Fruit fly (Drosophila melanogaster): ENCODE results near the gene CG11537.

CG11537 gene

DNA sequence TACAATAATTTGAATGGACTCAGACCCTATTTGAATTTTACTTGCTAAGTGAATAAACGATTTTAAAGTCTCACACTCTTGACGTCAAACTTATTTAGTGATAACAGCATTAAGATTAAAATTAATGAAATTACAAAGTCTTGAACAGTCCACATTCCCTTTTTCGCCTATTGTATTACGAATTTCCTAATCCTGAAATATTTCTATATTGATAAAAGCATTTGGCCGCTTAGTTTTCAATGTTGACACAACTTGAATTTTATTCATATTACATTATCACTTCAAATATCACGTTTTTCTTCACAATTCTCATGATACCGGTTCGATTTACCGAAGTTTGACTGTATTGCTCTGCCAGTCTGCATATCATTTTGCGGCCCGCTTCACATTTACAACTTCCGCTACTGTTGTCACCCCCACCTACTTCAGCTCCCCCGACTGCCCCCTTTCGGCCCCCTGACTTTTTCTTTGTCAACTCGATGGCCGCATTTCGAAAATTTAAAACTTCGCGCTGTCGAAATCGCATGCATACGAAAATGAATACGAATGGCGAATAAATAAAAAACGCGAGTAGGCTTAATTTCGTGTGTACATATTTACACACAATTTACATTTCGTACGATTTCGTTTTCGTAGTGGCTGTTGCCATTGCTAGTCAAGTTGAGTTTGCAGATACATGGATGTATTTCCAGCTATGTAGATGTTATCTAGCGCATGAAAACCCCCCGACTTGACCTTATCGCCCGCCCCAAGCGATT lies 64.7 kb downstream of the CG11537 start (continued):
- TF ChIP-seq bowl (GFP tag; IDR thresholded peaks at IDR 0.05) (no peak), Spps (tag; optimal IDR thresholded peaks at IDR 0.05) (no peak), D (optimal IDR thresholded peaks at IDR 0.05) (no peak), D (GFP tag; optimal IDR thresholded peaks at IDR 0.05) (no peak), Elba2 (GFP tag; optimal IDR thresholded peaks at IDR 0.05) (no peak), peb (GFP tag; IDR thresholded peaks at IDR 0.05) (no peak), CG7556 (GFP tag; optimal IDR thresholded peaks at IDR 0.05) (peak; percentile 48), CG17802 (tag; optimal IDR thresholded peaks at IDR 0.05) (no peak), CG12155 (GFP tag; optimal IDR thresholded peaks at IDR 0.05) (no peak), CG1529 (GFP tag; optimal IDR thresholded peaks at IDR 0.05) (peak; percentile 14), mam (GFP tag; optimal IDR thresholded peaks at IDR 0.05) (no peak), CG14860 (GFP tag; IDR thresholded peaks at IDR 0.05; ENCODE audit: partially characterized antibody) (no peak), CG7987 (GFP tag; optimal IDR thresholded peaks at IDR 0.05) (peak; percentile 79), CG4854 (GFP tag; optimal IDR thresholded peaks at IDR 0.05) (no peak), CG10267 (tag; optimal IDR thresholded peaks at IDR 0.05) (peak; percentile 20), luna (GFP tag; optimal IDR thresholded peaks at IDR 0.05) (no peak), zfh2 (GFP tag; optimal IDR thresholded peaks at IDR 0.05) (no peak), kay (GFP tag; optimal IDR thresholded peaks at IDR 0.05) (no peak), CG9797 (GFP tag; optimal IDR thresholded peaks at IDR 0.05) (no peak), H15 (GFP tag; IDR thresholded peaks at IDR 0.05) (no peak), jing (GFP tag; optimal IDR thresholded peaks at IDR 0.05) (no peak), nerfin-1 (tag; optimal IDR thresholded peaks at IDR 0.05) (no peak), CG5953 (GFP tag; IDR thresholded peaks at IDR 0.05) (peak; percentile 46; the same call in 1 of the 2 replicates), zen2 (GFP tag; IDR thresholded peaks at IDR 0.05; ENCODE audit: partially characterized antibody) (no peak), CG7839 (tag; optimal IDR thresholded peaks at IDR 0.05) (peak; percentile 62), pho (GFP tag; optimal IDR thresholded peaks at IDR 0.05) (no peak), gsb (GFP tag; IDR thresholded peaks at IDR 0.05) (no peak; the same call in 1 of the 2 replicates), ind (GFP tag; optimal IDR thresholded peaks at IDR 0.05) (peak; percentile 53), tap (tag; optimal IDR thresholded peaks at IDR 0.05) (peak; percentile 8), sd (tag; optimal IDR thresholded peaks at IDR 0.05) (peak; percentile 47), CG34224 (GFP tag; IDR thresholded peaks at IDR 0.05; ENCODE audit: partially characterized antibody) (no peak), Ets65A (GFP tag) (no peak), CG4820 (GFP tag; optimal IDR thresholded peaks at IDR 0.05) (peak; percentile 7), CG4404 (GFP tag; IDR thresholded peaks at IDR 0.05) (no peak), Dfd (GFP tag; optimal IDR thresholded peaks at IDR 0.05) (no peak), Myb (GFP tag; optimal IDR thresholded peaks at IDR 0.05) (no peak), Nf-YB (GFP tag; optimal IDR thresholded peaks at IDR 0.05) (peak; percentile 15), CG17829 (tag; optimal IDR thresholded peaks at IDR 0.05) (no peak), oc (tag; optimal IDR thresholded peaks at IDR 0.05) (no peak), CG1647 (GFP tag; optimal IDR thresholded peaks at IDR 0.05) (no peak), ATbp (GFP tag; optimal IDR thresholded peaks at IDR 0.05) (peak; percentile 51), repo (GFP tag; optimal IDR thresholded peaks at IDR 0.05) (no peak), mirr (GFP tag; optimal IDR thresholded peaks at IDR 0.05) (peak; percentile 89), CG10147 (GFP tag; optimal IDR thresholded peaks at IDR 0.05) (peak; percentile 21), Atf6 (GFP tag; IDR thresholded peaks at IDR 0.05) (0 out of 2 replicates have a peak, but pooled peaks have one; percentile 44), Atf3 (GFP tag; optimal IDR thresholded peaks at IDR 0.05) (no peak), dmrt99B (tag; optimal IDR thresholded peaks at IDR 0.05) (peak; percentile 43), CG11695 (GFP tag; IDR thresholded peaks at IDR 0.05) (peak; percentile 20; the same call in 1 of the 3 replicates), sima (GFP tag; optimal IDR thresholded peaks at IDR 0.05) (no peak), sqz (GFP tag; optimal IDR thresholded peaks at IDR 0.05) (peak; percentile 59)

Measured in whole organism, embryonic.